Fruit fly (Drosophila melanogaster): ENCODE data around the gene CG42537.

- TF ChIP-seq CG8478 (optimal IDR thresholded peaks at IDR 0.05) (no peak), CTCF (optimal IDR thresholded peaks at IDR 0.05) (no peak)
Measured at dm6 chr3R:6407544-6407943, 29.9 kb downstream of the CG42537 start.

Measured in S2 (cell line).